Fruit fly (Drosophila melanogaster) whole organism, embryonic: ENCODE measurements around the gene Coq7.

Experiments used
- CG10209 ChIP-seq: fragments of 200-800 bp; sonication (Bioruptor generic); optimal IDR thresholded peaks from 3 replicates; lab custom pipeline; 2017; ENCODE audit warnings: missing biosample characterization, mild to moderate bottlenecking, missing genetic modification characterization, missing genetic modification reagents
- CG10267 ChIP-seq: fragments of 200-800 bp; sonication (Bioruptor generic); optimal IDR thresholded peaks from 2 replicates; lab custom pipeline; 2018; ENCODE audit warnings: missing biosample characterization, mild to moderate bottlenecking, missing genetic modification characterization, moderate library complexity
- CG11247 ChIP-seq: fragments of 200-800 bp; sonication (Bioruptor generic); IDR thresholded peaks from 2 replicates; pipeline ENCODE4 v1.3.6; 2022; ENCODE audit warnings: missing biosample characterization, missing genetic modification characterization
- CG12299 ChIP-seq: fragments of 200-800 bp; sonication (Bioruptor generic); optimal IDR thresholded peaks from 2 replicates; lab custom pipeline; 2018; ENCODE audit warnings: missing biosample characterization, mild to moderate bottlenecking, missing genetic modification characterization
- CG12942 ChIP-seq: fragments of 200-800 bp; sonication (Bioruptor generic); optimal IDR thresholded peaks from 3 replicates; lab custom pipeline; 2016; ENCODE audit warnings: missing biosample characterization, missing genetic modification characterization
- CG13424 ChIP-seq: fragments of 200-800 bp; sonication (Bioruptor generic); optimal IDR thresholded peaks from 2 replicates; lab custom pipeline; 2019; ENCODE audit warnings: missing biosample characterization, mild to moderate bottlenecking, missing genetic modification characterization, moderate library complexity
- CG14441 ChIP-seq: fragments of 200-800 bp; sonication (Bioruptor generic); IDR thresholded peaks from 2 replicates; pipeline ENCODE4 v1.3.6; 2022; ENCODE audit warnings: missing biosample characterization, missing genetic modification characterization
- CG15696 ChIP-seq: fragments of 200-800 bp; sonication (Bioruptor generic); optimal IDR thresholded peaks from 2 replicates; lab custom pipeline; 2019; ENCODE audit warnings: missing biosample characterization, mild to moderate bottlenecking, missing genetic modification characterization, moderate library complexity
- CG1647 ChIP-seq: fragments of 200-800 bp; sonication (Bioruptor generic); optimal IDR thresholded peaks from 3 replicates; lab custom pipeline; 2016; ENCODE audit warnings: missing biosample characterization, missing genetic modification characterization
- CG2875 ChIP-seq: fragments of 200-800 bp; sonication (Bioruptor generic); optimal IDR thresholded peaks from 2 replicates; lab custom pipeline; 2017; ENCODE audit warnings: missing biosample characterization, mild to moderate bottlenecking, missing genetic modification characterization, missing genetic modification reagents
- CG2889 ChIP-seq: fragments of 200-800 bp; sonication (Bioruptor generic); IDR thresholded peaks from 3 replicates; pipeline ENCODE4 v1.3.6; 2022; ENCODE audit warnings: missing biosample characterization, missing genetic modification characterization
- CG3065 ChIP-seq: fragments of 200-800 bp; sonication (Bioruptor generic); optimal IDR thresholded peaks from 2 replicates; lab custom pipeline; 2016; ENCODE audit warnings: missing biosample characterization, missing genetic modification characterization
- CG31365 ChIP-seq: fragments of 200-800 bp; sonication (Bioruptor generic); optimal IDR thresholded peaks from 2 replicates; lab custom pipeline; 2018; ENCODE audit warnings: missing biosample characterization, mild to moderate bottlenecking, missing genetic modification characterization
- CG32772 ChIP-seq: fragments of 200-800 bp; sonication (Bioruptor generic); IDR thresholded peaks from 2 replicates; pipeline ENCODE4 v1.3.6; 2022; ENCODE audit warnings: missing biosample characterization, missing genetic modification characterization
- CG33557 ChIP-seq: fragments of 200-800 bp; sonication (Bioruptor generic); optimal IDR thresholded peaks from 2 replicates; lab custom pipeline; 2019; ENCODE audit warnings: missing biosample characterization, mild to moderate bottlenecking, missing genetic modification characterization, moderate library complexity
- CG3726 ChIP-seq: fragments of 200-800 bp; sonication (Bioruptor generic); IDR thresholded peaks from 3 replicates; pipeline ENCODE4, ENCODE4 v1.3.6; 2022; ENCODE audit warnings: missing biosample characterization, missing genetic modification characterization
- CG3838 ChIP-seq: fragments of 200-800 bp; sonication (Bioruptor generic); optimal IDR thresholded peaks from 3 replicates; lab custom pipeline; 2016; ENCODE audit warnings: missing biosample characterization, missing genetic modification characterization
- CG5245 ChIP-seq: fragments of 200-800 bp; sonication (Bioruptor generic); optimal IDR thresholded peaks from 3 replicates; lab custom pipeline; 2016; ENCODE audit warnings: missing biosample characterization, missing genetic modification characterization
- CG7745 ChIP-seq: fragments of 200-800 bp; sonication (Bioruptor generic); optimal IDR thresholded peaks from 2 replicates; lab custom pipeline; 2018; ENCODE audit warnings: missing biosample characterization, mild to moderate bottlenecking, missing genetic modification characterization, moderate library complexity
- CG9817 ChIP-seq: fragments of 200-800 bp; sonication (Bioruptor generic); optimal IDR thresholded peaks from 2 replicates; lab custom pipeline; 2018; ENCODE audit warnings: missing biosample characterization, mild to moderate bottlenecking, missing genetic modification characterization, moderate library complexity
- CTCF ChIP-seq: fragments of 200-800 bp; sonication (Bioruptor generic); optimal IDR thresholded peaks from 2 replicates; lab custom pipeline; 2017; ENCODE audit warnings: missing biosample characterization, mild to moderate bottlenecking, missing genetic modification characterization, moderate library complexity
- Doc2 ChIP-seq: fragments of 200-800 bp; sonication (Bioruptor generic); IDR thresholded peaks from 2 replicates; pipeline ENCODE4 v1.3.6; 2022; ENCODE audit warnings: missing biosample characterization, missing genetic modification characterization
- Drgx ChIP-seq: fragments of 200-800 bp; sonication (Bioruptor generic); IDR thresholded peaks from 2 replicates; pipeline ENCODE4 v1.3.6; 2022; ENCODE audit warnings: missing biosample characterization, missing genetic modification characterization
- HLH4C ChIP-seq: fragments of 200-800 bp; sonication (Bioruptor generic); IDR thresholded peaks from 3 replicates; pipeline ENCODE4 v1.3.6; 2022; ENCODE audit warnings: missing biosample characterization, missing genetic modification characterization; ENCODE audit not compliant: partially characterized antibody
- Hr39 ChIP-seq: fragments of >200 bp; optimal IDR thresholded peaks from 2 replicates; lab custom pipeline; 2017
- Lhr ChIP-seq: fragments of 200-800 bp; sonication (Bioruptor generic); optimal IDR thresholded peaks from 3 replicates; lab custom pipeline; 2017; ENCODE audit warnings: mild to moderate bottlenecking, missing biosample characterization, missing genetic modification reagents, missing genetic modification characterization
- Meics ChIP-seq: fragments of 200-800 bp; sonication (Bioruptor generic); optimal IDR thresholded peaks from 2 replicates; lab custom pipeline; 2017; ENCODE audit warnings: missing biosample characterization, mild to moderate bottlenecking, missing genetic modification characterization
- PHDP ChIP-seq: fragments of 200-800 bp; sonication (Bioruptor generic); optimal IDR thresholded peaks from 3 replicates; lab custom pipeline; 2018; ENCODE audit warnings: missing biosample characterization, mild to moderate bottlenecking, missing genetic modification characterization, moderate library complexity
- Taf1 ChIP-seq: fragments of 200-800 bp; sonication (Bioruptor generic); IDR thresholded peaks from 2 replicates; pipeline ENCODE4 v1.3.6; 2022; ENCODE audit warnings: missing biosample characterization, missing genetic modification characterization
- Usf ChIP-seq: fragments of 200-800 bp; sonication (Bioruptor generic); optimal IDR thresholded peaks from 2 replicates; lab custom pipeline; 2017; ENCODE audit warnings: missing genotype, missing biosample characterization, missing genetic modification characterization
- YL-1 ChIP-seq: fragments of 200-800 bp; sonication (Bioruptor generic); optimal IDR thresholded peaks from 3 replicates; lab custom pipeline; 2017; ENCODE audit warnings: missing biosample characterization, mild to moderate bottlenecking, missing genetic modification characterization
- ac ChIP-seq: fragments of 200-800 bp; sonication (Bioruptor generic); optimal IDR thresholded peaks from 3 replicates; lab custom pipeline; 2017; ENCODE audit warnings: missing biosample characterization, mild to moderate bottlenecking, missing genetic modification characterization
- bbx ChIP-seq: fragments of 200-800 bp; sonication (Bioruptor generic); IDR thresholded peaks from 2 replicates; pipeline ENCODE4 v1.3.6; 2022; ENCODE audit warnings: missing biosample characterization, missing genetic modification characterization; ENCODE audit not compliant: partially characterized antibody
- bsh ChIP-seq, 2 experiments: fragments of 200-800 bp; sonication (Bioruptor generic); optimal IDR thresholded peaks; 2 replicates each; lab custom pipeline; 2017 to 2018; ENCODE audit warnings: mild to moderate bottlenecking in 2 of 2, missing biosample characterization in 2 of 2, missing genetic modification characterization in 2 of 2, moderate library complexity in 1 of 2
- cas ChIP-seq: fragments of 200-800 bp; sonication (Bioruptor generic); IDR thresholded peaks from 2 replicates; pipeline ENCODE4 v1.3.6; 2022; ENCODE audit warnings: missing biosample characterization, missing genetic modification characterization
- caup ChIP-seq: fragments of 200-800 bp; sonication (Bioruptor generic); optimal IDR thresholded peaks from 3 replicates; lab custom pipeline; 2017; ENCODE audit warnings: missing biosample characterization, mild to moderate bottlenecking, missing genetic modification characterization, moderate library complexity; ENCODE audit not compliant: severe bottlenecking
- chm ChIP-seq: fragments of 200-800 bp; sonication (Bioruptor generic); IDR thresholded peaks from 2 replicates; pipeline ENCODE4 v1.3.6; 2022; ENCODE audit warnings: missing biosample characterization, missing genetic modification characterization
- dysf ChIP-seq: fragments of 200-800 bp; sonication (Bioruptor generic); IDR thresholded peaks from 3 replicates; pipeline ENCODE4 v1.3.6; 2022; ENCODE audit warnings: missing biosample characterization, missing genetic modification characterization
- fd102C ChIP-seq: fragments of 200-800 bp; sonication (Bioruptor generic); optimal IDR thresholded peaks from 2 replicates; lab custom pipeline; 2018; ENCODE audit warnings: missing biosample characterization, mild to moderate bottlenecking, missing genetic modification characterization, moderate library complexity
- lbe ChIP-seq: fragments of 200-800 bp; sonication (Bioruptor generic); optimal IDR thresholded peaks from 2 replicates; lab custom pipeline; 2016; ENCODE audit warnings: missing biosample characterization, mild to moderate bottlenecking, missing genetic modification characterization
- oc ChIP-seq: fragments of 200-800 bp; sonication (Bioruptor generic); optimal IDR thresholded peaks from 2 replicates; lab custom pipeline; 2018; ENCODE audit warnings: missing biosample characterization, mild to moderate bottlenecking, missing genetic modification characterization, moderate library complexity
- odd ChIP-seq: fragments of 200-800 bp; sonication (Bioruptor generic); optimal IDR thresholded peaks from 2 replicates; lab custom pipeline; 2017; ENCODE audit warnings: missing biosample characterization, mild to moderate bottlenecking, missing genetic modification characterization
- pb ChIP-seq: fragments of 200-800 bp; sonication (Bioruptor generic); optimal IDR thresholded peaks from 3 replicates; lab custom pipeline; 2016; ENCODE audit warnings: missing biosample characterization, missing genetic modification characterization
- phol ChIP-seq: fragments of 200-800 bp; sonication (Bioruptor generic); optimal IDR thresholded peaks from 3 replicates; lab custom pipeline; 2018; ENCODE audit warnings: missing biosample characterization, mild to moderate bottlenecking, missing genetic modification characterization, moderate library complexity
- repo ChIP-seq: fragments of 200-800 bp; sonication (Bioruptor generic); optimal IDR thresholded peaks from 2 replicates; lab custom pipeline; 2016; ENCODE audit warnings: missing biosample characterization, missing genetic modification characterization
- sens-2 ChIP-seq: fragments of 200-800 bp; sonication (Bioruptor generic); IDR thresholded peaks from 2 replicates; pipeline ENCODE4 v1.3.6; 2022; ENCODE audit warnings: missing biosample characterization, missing genetic modification characterization
- trh ChIP-seq: fragments of 200-800 bp; sonication (Bioruptor generic); optimal IDR thresholded peaks from 2 replicates; lab custom pipeline; 2016; ENCODE audit warnings: missing biosample characterization, missing genetic modification characterization
- vvl ChIP-seq: fragments of 200-800 bp; sonication (Bioruptor generic); IDR thresholded peaks from 2 replicates; pipeline ENCODE4 v1.3.6; 2022; ENCODE audit warnings: missing biosample characterization, missing genetic modification characterization
- wdn ChIP-seq: fragments of 200-800 bp; sonication (Bioruptor generic); IDR thresholded peaks from 2 replicates; pipeline ENCODE4 v1.3.6; 2022; ENCODE audit warnings: missing biosample characterization, missing genetic modification characterization
- zfh2 ChIP-seq: fragments of 200-800 bp; sonication (Bioruptor generic); optimal IDR thresholded peaks from 2 replicates; lab custom pipeline; 2016; ENCODE audit warnings: missing biosample characterization, missing genetic modification characterization

Gene Coq7

DNA sequence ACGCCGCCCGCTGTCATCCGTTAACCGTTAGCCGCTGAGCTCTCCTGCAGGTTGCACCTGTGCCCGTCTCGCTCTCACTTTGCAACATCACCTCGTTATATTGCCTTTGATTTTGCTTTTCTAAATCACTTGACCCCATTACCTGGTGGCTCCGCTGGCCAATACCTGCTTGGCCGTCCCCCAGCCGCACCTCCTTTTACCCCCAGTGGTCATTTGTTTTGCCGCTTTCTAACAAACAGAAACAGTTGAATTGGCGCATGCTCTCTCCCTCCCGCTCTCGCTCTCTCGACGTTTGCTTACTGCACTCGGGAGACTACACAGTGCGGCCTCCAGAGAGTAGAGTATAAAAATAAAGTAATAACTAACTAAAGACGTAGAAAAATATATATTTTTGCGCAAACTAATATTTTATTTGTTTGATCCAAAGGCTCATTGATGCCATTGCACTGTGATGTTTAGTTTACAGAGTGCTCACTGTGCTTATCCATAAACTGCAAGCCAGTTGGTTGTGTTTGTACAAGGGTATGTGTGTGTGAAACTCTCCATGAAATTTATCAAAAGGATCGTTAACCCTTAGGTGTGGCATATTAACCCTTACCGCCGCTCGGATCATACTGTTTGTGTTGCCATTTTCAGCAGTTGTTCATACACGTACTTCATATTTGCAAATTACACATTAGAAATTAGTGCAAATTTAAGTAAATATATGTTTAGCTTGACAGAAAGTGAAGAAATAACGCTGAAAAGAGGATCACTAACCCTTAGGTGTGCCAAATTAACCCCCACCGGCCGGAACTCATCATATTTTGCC is 33.7 kb downstream of the Coq7 start (continued):
- TF ChIP-seq dysf (GFP tag; lab: Robert Waterston, UW) (peak; percentile 87), CG5245 (GFP tag; lab: Kevin White, UChicago) (peak; percentile 56), CG3065 (peak; percentile 7), fd102C (GFP tag; lab: Kevin White, UChicago) (peak; percentile 51), wdn (GFP tag; lab: Robert Waterston, UW) (peak; percentile 48; the same call in 1 of the 2 replicates), CG1647 (GFP tag; lab: Kevin White, UChicago) (peak; percentile 28), CG10267 (peak; percentile 61), PHDP (tag; lab: Kevin White, UChicago) (peak; percentile 69), bsh (GFP tag; optimal IDR thresholded peaks at IDR 0.05; lab: Kevin White, UChicago) (peak; percentile 30 to 81), CG2875 (GFP tag; lab: Kevin White, UChicago) (peak; percentile 75), HLH4C (GFP tag; lab: Robert Waterston, UW) (no peak), Meics (peak; percentile 78), CG12942 (peak; percentile 54), CG33557 (GFP tag; lab: Kevin White, UChicago) (peak; percentile 45), YL-1 (GFP tag; lab: Kevin White, UChicago) (no peak), pb (peak; percentile 26), lbe (GFP tag; lab: Kevin White, UChicago) (peak; percentile 95), ac (GFP tag; lab: Kevin White, UChicago) (peak; percentile 30), chm (peak; percentile 90), CG3726 (peak; percentile 86), phol (tag; lab: Kevin White, UChicago) (peak; percentile 65), CG14441 (peak; percentile 88), CG31365 (tag; lab: Kevin White, UChicago) (peak; percentile 18), zfh2 (GFP tag; lab: Kevin White, UChicago) (peak; percentile 43), repo (no peak), sens-2 (GFP tag; lab: Robert Waterston, UW) (peak; percentile 86), CG3838 (GFP tag; lab: Kevin White, UChicago) (peak; percentile 60), odd (GFP tag; lab: Kevin White, UChicago) (no peak), Doc2 (GFP tag; lab: Robert Waterston, UW) (peak; percentile 62; the same call in 1 of the 2 replicates), caup (GFP tag; lab: Kevin White, UChicago) (peak; percentile 75), CG11247 (peak; percentile 80), vvl (GFP tag; lab: Robert Waterston, UW) (peak; percentile 95), Hr39 (no peak), CG12299 (peak; percentile 41), CG2889 (GFP tag; lab: Robert Waterston, UW) (peak; percentile 81), CG15696 (tag; lab: Kevin White, UChicago) (peak; percentile 48), cas (GFP tag; lab: Robert Waterston, UW) (peak; percentile 74), bbx (GFP tag; lab: Robert Waterston, UW) (no peak; the same call in 1 of the 2 replicates), Drgx (GFP tag; lab: Robert Waterston, UW) (peak; percentile 97), trh (GFP tag; lab: Kevin White, UChicago) (no peak), CG7745 (tag; lab: Kevin White, UChicago) (no peak), CTCF (GFP tag; lab: Kevin White, UChicago) (no peak), Taf1 (GFP tag; lab: Robert Waterston, UW) (peak; percentile 72), CG9817 (peak; percentile 58), CG13424 (tag; lab: Kevin White, UChicago) (peak; percentile 70), CG10209 (peak; percentile 79), oc (tag; lab: Kevin White, UChicago) (peak; percentile 89), CG32772 (GFP tag; lab: Robert Waterston, UW) (peak; percentile 91), Usf (peak; percentile 51), Lhr (peak; percentile 47)
